Worm (Caenorhabditis elegans): ENCODE results near the gene inx-6.

DNA sequence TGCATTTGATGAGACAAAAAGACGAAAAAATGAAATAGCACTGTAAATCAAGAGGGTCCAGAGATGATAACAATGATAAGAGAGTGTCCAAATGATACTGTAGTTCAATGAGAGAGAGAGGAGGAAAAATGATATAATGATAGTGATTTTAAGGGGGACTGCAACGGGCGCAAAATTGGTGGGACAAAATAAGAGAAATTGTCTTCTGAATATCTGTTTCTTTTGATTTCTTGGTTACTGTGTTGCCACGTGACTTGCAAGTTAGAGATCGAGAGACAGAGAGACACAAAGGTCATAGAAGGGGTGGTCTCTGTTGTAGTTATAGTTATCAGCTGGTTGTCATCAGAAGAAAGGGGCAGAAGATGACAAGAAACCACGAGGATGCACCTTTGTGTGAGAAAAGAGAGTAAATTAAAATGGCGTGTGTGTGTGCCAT, 30.4 kb upstream of the inx-6 start:
- TF ChIP-seq hlh-4 (tag; optimal IDR thresholded peaks at IDR 0.05) (no peak), zag-1 (tag; optimal IDR thresholded peaks at IDR 0.05) (no peak), lin-39 (tag; optimal IDR thresholded peaks at IDR 0.05) (no peak), nhr-11 (tag; optimal IDR thresholded peaks at IDR 0.05) (no peak), mdl-1 (tag; optimal IDR thresholded peaks at IDR 0.05) (peak in 1 of 2 experiments; percentile 91), nhr-28 (tag; optimal IDR thresholded peaks at IDR 0.05) (no peak), sox-4 (tag; optimal IDR thresholded peaks at IDR 0.05) (no peak), fkh-10 (GFP tag; optimal IDR thresholded peaks at IDR 0.05) (no peak)

All from whole organism, L1 larva.